Worm (Caenorhabditis elegans) whole organism, late embryonic: ENCODE measurements around the gene npr-29.

Experiments
- C08G9.2 ChIP-seq: sonication (generic microtip); optimal IDR thresholded peaks from 2 replicates; lab custom pipeline; 2016; ENCODE audit warnings: mild to moderate bottlenecking, missing genetic modification characterization, moderate library complexity, missing compliant biosample characterization
- C38D4.7 ChIP-seq: fragments of 200-800 bp; sonication (Bioruptor generic); optimal IDR thresholded peaks from 2 replicates; lab custom pipeline; 2018; ENCODE audit warnings: mild to moderate bottlenecking, missing genetic modification characterization, moderate library complexity, missing compliant biosample characterization
- F13H6.1 ChIP-seq: sonication (generic microtip); optimal IDR thresholded peaks from 2 replicates; lab custom pipeline; 2016; ENCODE audit warnings: missing genetic modification characterization, missing compliant biosample characterization
- K02D7.2 ChIP-seq: sonication (generic microtip); optimal IDR thresholded peaks from 2 replicates; lab custom pipeline; 2017; ENCODE audit warnings: mild to moderate bottlenecking, missing genetic modification characterization, missing compliant biosample characterization
- T23F11.4 ChIP-seq: fragments of 200-800 bp; sonication (Bioruptor generic); optimal IDR thresholded peaks from 2 replicates; lab custom pipeline; 2018; ENCODE audit warnings: mild to moderate bottlenecking, missing genetic modification characterization, missing compliant biosample characterization
- Y22D7AL.16 ChIP-seq: sonication (generic microtip); optimal IDR thresholded peaks from 2 replicates; lab custom pipeline; 2016; ENCODE audit warnings: missing genetic modification characterization, missing compliant biosample characterization
- ama-1 ChIP-seq: fragments of 150-350 bp; optimal IDR thresholded peaks from 2 replicates; lab custom pipeline; 2014
- ceh-14 ChIP-seq: sonication (generic microtip); optimal IDR thresholded peaks from 2 replicates; lab custom pipeline; 2016; ENCODE audit warnings: missing genotype, missing genetic modification characterization, missing compliant biosample characterization
- ceh-18 ChIP-seq: sonication (generic microtip); optimal IDR thresholded peaks from 2 replicates; lab custom pipeline; 2016; ENCODE audit warnings: missing genetic modification characterization, missing compliant biosample characterization
- ceh-2 ChIP-seq: sonication (generic microtip); optimal IDR thresholded peaks from 2 replicates; lab custom pipeline; 2016; ENCODE audit warnings: missing genotype, missing genetic modification characterization, missing compliant biosample characterization
- ceh-22 ChIP-seq: sonication (generic microtip); optimal IDR thresholded peaks from 2 replicates; lab custom pipeline; 2017; ENCODE audit warnings: missing biosample characterization, missing genetic modification characterization
- ceh-24 ChIP-seq: sonication (generic microtip); optimal IDR thresholded peaks from 2 replicates; lab custom pipeline; 2016; ENCODE audit warnings: mild to moderate bottlenecking, missing genetic modification characterization, missing compliant biosample characterization
- ceh-30 ChIP-seq: fragments of 150-350 bp; optimal IDR thresholded peaks from 2 replicates; lab custom pipeline; 2014; ENCODE audit warnings: missing biosample characterization, missing genetic modification characterization
- ceh-31 ChIP-seq: sonication (generic microtip); optimal IDR thresholded peaks from 2 replicates; lab custom pipeline; 2016; ENCODE audit warnings: missing genetic modification characterization, missing compliant biosample characterization
- ceh-45 ChIP-seq: fragments of 200-800 bp; sonication (Bioruptor generic); IDR thresholded peaks from 2 replicates; pipeline ENCODE4 v1.3.6; 2022; ENCODE audit warnings: missing genetic modification reagents, missing genetic modification characterization, missing compliant biosample characterization
- ceh-48 ChIP-seq: sonication (generic microtip); optimal IDR thresholded peaks from 2 replicates; lab custom pipeline; 2016; ENCODE audit warnings: missing genetic modification characterization, inconsistent platforms, missing compliant biosample characterization
- ceh-6 ChIP-seq: fragments of 200-800 bp; sonication (Bioruptor generic); optimal IDR thresholded peaks from 2 replicates; lab custom pipeline; 2018; ENCODE audit warnings: mild to moderate bottlenecking, missing genetic modification characterization, missing compliant biosample characterization
- ceh-9 ChIP-seq: sonication (generic microtip); optimal IDR thresholded peaks from 2 replicates; lab custom pipeline; 2016; ENCODE audit warnings: mild to moderate bottlenecking, missing genetic modification characterization, inconsistent platforms, missing compliant biosample characterization
- che-1 ChIP-seq: sonication (generic microtip); optimal IDR thresholded peaks from 2 replicates; lab custom pipeline; 2016; ENCODE audit warnings: mild to moderate bottlenecking, missing genetic modification characterization, missing compliant biosample characterization
- dmd-4 ChIP-seq: sonication (generic microtip); optimal IDR thresholded peaks from 2 replicates; lab custom pipeline; 2016; ENCODE audit warnings: borderline replicate concordance, missing genetic modification characterization, missing compliant biosample characterization
- dve-1 ChIP-seq: sonication (generic microtip); optimal IDR thresholded peaks from 2 replicates; lab custom pipeline; 2017; ENCODE audit warnings: antibody characterized with exemption, mild to moderate bottlenecking, missing genetic modification characterization, missing compliant biosample characterization
- elt-2 ChIP-seq: sonication (generic microtip); optimal IDR thresholded peaks from 2 replicates; lab custom pipeline; 2016; ENCODE audit warnings: missing genetic modification reagents, missing genetic modification characterization, missing compliant biosample characterization
- elt-4 ChIP-seq: sonication (generic microtip); optimal IDR thresholded peaks from 2 replicates; lab custom pipeline; 2016; ENCODE audit warnings: missing genetic modification characterization, missing compliant biosample characterization
- fax-1 ChIP-seq: sonication (generic microtip); optimal IDR thresholded peaks from 2 replicates; lab custom pipeline; 2016; ENCODE audit warnings: missing genotype, missing genetic modification characterization, missing compliant biosample characterization
- fkh-6 ChIP-seq: sonication (generic microtip); optimal IDR thresholded peaks from 2 replicates; lab custom pipeline; 2016; ENCODE audit warnings: missing genetic modification characterization, missing compliant biosample characterization
- gmeb-2 ChIP-seq: sonication (generic microtip); optimal IDR thresholded peaks from 2 replicates; lab custom pipeline; 2016; ENCODE audit warnings: missing genetic modification characterization, inconsistent platforms, missing compliant biosample characterization
- hlh-13 ChIP-seq: fragments of 200-800 bp; sonication (Bioruptor generic); optimal IDR thresholded peaks from 2 replicates; lab custom pipeline; 2018; ENCODE audit warnings: mild to moderate bottlenecking, missing genetic modification characterization, missing compliant biosample characterization
- hlh-15 ChIP-seq: sonication (generic microtip); optimal IDR thresholded peaks from 2 replicates; lab custom pipeline; 2016; ENCODE audit warnings: missing genetic modification characterization, missing compliant biosample characterization
- hlh-6 ChIP-seq: sonication (generic microtip); optimal IDR thresholded peaks from 2 replicates; lab custom pipeline; 2016; ENCODE audit warnings: missing genotype, missing genetic modification characterization, missing compliant biosample characterization
- hlh-8 ChIP-seq: sonication (generic microtip); optimal IDR thresholded peaks from 2 replicates; lab custom pipeline; 2016; ENCODE audit warnings: missing genotype, missing genetic modification characterization, missing compliant biosample characterization
- lim-6 ChIP-seq: sonication (generic microtip); optimal IDR thresholded peaks from 2 replicates; lab custom pipeline; 2016; ENCODE audit warnings: missing genetic modification characterization, missing compliant biosample characterization
- madf-2 ChIP-seq: sonication (generic microtip); optimal IDR thresholded peaks from 2 replicates; lab custom pipeline; 2017; ENCODE audit warnings: missing genetic modification characterization, missing compliant biosample characterization
- nfya-1 ChIP-seq: sonication (generic microtip); optimal IDR thresholded peaks from 2 replicates; lab custom pipeline; 2017; ENCODE audit warnings: missing genetic modification characterization, mild to moderate bottlenecking, missing compliant biosample characterization, antibody characterized with exemption, moderate library complexity
- nhr-232 ChIP-seq: sonication (generic microtip); optimal IDR thresholded peaks from 2 replicates; lab custom pipeline; 2016; ENCODE audit warnings: missing genetic modification characterization, missing compliant biosample characterization
- npax-4 ChIP-seq: sonication (generic microtip); optimal IDR thresholded peaks from 2 replicates; lab custom pipeline; 2016; ENCODE audit warnings: missing genetic modification characterization, missing compliant biosample characterization
- odd-2 ChIP-seq: sonication (generic microtip); optimal IDR thresholded peaks from 2 replicates; lab custom pipeline; 2017; ENCODE audit warnings: antibody characterized with exemption, mild to moderate bottlenecking, missing genetic modification characterization, missing compliant biosample characterization
- pag-3 ChIP-seq: sonication (generic microtip); optimal IDR thresholded peaks from 2 replicates; lab custom pipeline; 2016; ENCODE audit warnings: missing compliant biosample characterization, missing genetic modification characterization, borderline replicate concordance
- pat-9 ChIP-seq: fragments of 200-800 bp; sonication (Bioruptor generic); optimal IDR thresholded peaks from 2 replicates; lab custom pipeline; 2018; ENCODE audit warnings: mild to moderate bottlenecking, missing genetic modification characterization, moderate library complexity, missing compliant biosample characterization
- pha-2 ChIP-seq: sonication (generic microtip); optimal IDR thresholded peaks from 2 replicates; lab custom pipeline; 2017; ENCODE audit warnings: mild to moderate bottlenecking, missing genetic modification characterization, missing compliant biosample characterization
- pqm-1 ChIP-seq: sonication (generic microtip); optimal IDR thresholded peaks from 2 replicates; lab custom pipeline; 2016; ENCODE audit warnings: missing genetic modification characterization, missing compliant biosample characterization
- pros-1 ChIP-seq: fragments of 150-350 bp; optimal IDR thresholded peaks from 2 replicates; lab custom pipeline; 2014; ENCODE audit warnings: missing biosample characterization, missing genetic modification reagents, missing genetic modification characterization
- rnt-1 ChIP-seq: sonication (generic microtip); optimal IDR thresholded peaks from 2 replicates; lab custom pipeline; 2016; ENCODE audit warnings: missing genetic modification characterization, missing compliant biosample characterization
- sdc-2 ChIP-seq: sonication (generic microtip); optimal IDR thresholded peaks from 2 replicates; lab custom pipeline; 2016; ENCODE audit warnings: missing genotype, missing genetic modification characterization, missing compliant biosample characterization
- sox-2 ChIP-seq: fragments of 200-800 bp; sonication (Bioruptor generic); IDR thresholded peaks from 2 replicates; pipeline ENCODE4 v1.3.6; 2022; ENCODE audit warnings: missing genetic modification reagents, missing genetic modification characterization, missing compliant biosample characterization
- sox-4 ChIP-seq: sonication (generic microtip); optimal IDR thresholded peaks from 2 replicates; lab custom pipeline; 2017; ENCODE audit warnings: mild to moderate bottlenecking, missing genetic modification characterization, inconsistent platforms, missing compliant biosample characterization
- tbx-2 ChIP-seq: sonication (generic microtip); optimal IDR thresholded peaks from 2 replicates; lab custom pipeline; 2016; ENCODE audit warnings: missing genetic modification characterization, missing compliant biosample characterization
- tbx-7 ChIP-seq: sonication (generic microtip); optimal IDR thresholded peaks from 2 replicates; lab custom pipeline; 2016; ENCODE audit warnings: missing genotype, missing genetic modification characterization, missing compliant biosample characterization
- ttx-3 ChIP-seq: sonication (generic microtip); optimal IDR thresholded peaks from 2 replicates; lab custom pipeline; 2016; ENCODE audit warnings: missing genetic modification reagents, missing genetic modification characterization, missing compliant biosample characterization
- unc-42 ChIP-seq: sonication (generic microtip); optimal IDR thresholded peaks from 2 replicates; lab custom pipeline; 2016; ENCODE audit warnings: missing genotype, missing genetic modification characterization, missing compliant biosample characterization
- unc-55 ChIP-seq: sonication (generic microtip); optimal IDR thresholded peaks from 2 replicates; lab custom pipeline; 2017; ENCODE audit warnings: missing biosample characterization, missing genetic modification reagents, missing genetic modification characterization
- unc-86 ChIP-seq: sonication (generic microtip); optimal IDR thresholded peaks from 2 replicates; lab custom pipeline; 2016; ENCODE audit warnings: missing genetic modification characterization, missing compliant biosample characterization
- zip-5 ChIP-seq: sonication (generic microtip); optimal IDR thresholded peaks from 2 replicates; lab custom pipeline; 2016; ENCODE audit warnings: missing genetic modification characterization, missing compliant biosample characterization
- ztf-16 ChIP-seq: sonication (generic microtip); optimal IDR thresholded peaks from 2 replicates; lab custom pipeline; 2017; ENCODE audit warnings: missing genetic modification characterization, missing compliant biosample characterization

The npr-29 gene

ce11 chrIII:9199605-9200004, 15.7 kb downstream of the npr-29 start, which contains the start of gene ZC84.6:
Gene ZC84.6, minus strand, starts transcription at chrIII:9199705.
- TF ChIP-seq ceh-22 (tag; lab: Kevin White, UChicago), result no peak
- no peak for TF ChIP-seq ceh-14 (tag; lab: Kevin White, UChicago)
- no peak for TF ChIP-seq pha-2
- TF ChIP-seq Y22D7AL.16 (tag; lab: Kevin White, UChicago), result no peak
- TF ChIP-seq C38D4.7, result no peak
- TF ChIP-seq K02D7.2 (tag; lab: Kevin White, UChicago), result no peak
- no peak for TF ChIP-seq che-1 (tag; lab: Kevin White, UChicago)
- TF ChIP-seq fkh-6 (tag; lab: Kevin White, UChicago), result no peak
- TF ChIP-seq fax-1, result no peak
- TF ChIP-seq unc-86 (tag; lab: Kevin White, UChicago), result no peak
- TF ChIP-seq ama-1 (lab: Kevin White, UChicago), result no peak
- no peak for TF ChIP-seq odd-2 (tag; lab: Kevin White, UChicago)
- TF ChIP-seq madf-2, result no peak
- TF ChIP-seq hlh-13 (GFP tag; lab: Kevin White, UChicago), result no peak
- no peak for TF ChIP-seq ceh-9

DNA sequence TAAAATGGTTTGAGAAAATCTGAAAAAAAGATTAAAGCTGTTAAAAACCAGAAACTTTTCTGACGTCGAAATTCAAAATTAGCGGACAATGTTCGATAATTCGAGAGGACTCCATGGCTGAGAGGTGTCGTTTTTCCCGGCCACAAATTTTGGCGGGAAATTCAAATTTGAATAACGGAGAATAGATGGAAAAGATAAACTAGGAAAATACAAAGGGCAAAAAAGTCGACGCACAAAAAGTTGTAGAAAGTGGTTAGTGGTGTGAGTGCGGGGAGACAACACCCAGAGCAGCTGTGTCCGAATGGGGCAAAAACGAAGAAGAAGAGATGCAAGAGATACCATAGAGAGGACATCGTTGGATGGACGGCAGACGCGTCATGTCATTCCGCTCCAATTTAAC, 24.2 kb downstream of the npr-29 start, which contains the start of gene cls-3:
cls-3 (minus strand) TSS at position 19 of the 400 bp plus-strand sequence.
- TF ChIP-seq pag-3 (tag; lab: Kevin White, UChicago) (no peak), hlh-15 (tag; lab: Kevin White, UChicago) (no peak), gmeb-2 (tag; lab: Kevin White, UChicago) (no peak), sdc-2 (no peak), sox-2 (no peak), dve-1 (tag; lab: Kevin White, UChicago) (no peak), hlh-8 (tag; lab: Kevin White, UChicago) (peak; percentile 71), tbx-7 (tag; lab: Kevin White, UChicago) (no peak), ceh-24 (tag; lab: Kevin White, UChicago) (no peak), pqm-1 (tag; lab: Kevin White, UChicago) (no peak), pat-9 (tag; lab: Kevin White, UChicago) (no peak), unc-42 (peak; percentile 69), fkh-6 (tag; lab: Kevin White, UChicago) (peak; percentile 19), elt-4 (no peak), zip-5 (tag; lab: Kevin White, UChicago) (no peak), T23F11.4 (GFP tag; lab: Kevin White, UChicago) (no peak), nhr-232 (tag; lab: Kevin White, UChicago) (no peak), unc-55 (no peak), sox-4 (tag; lab: Kevin White, UChicago) (no peak), ceh-30 (no peak), K02D7.2 (tag; lab: Kevin White, UChicago) (no peak), ceh-48 (no peak), ztf-16 (tag; lab: Kevin White, UChicago) (no peak), pha-2 (no peak), lim-6 (tag; lab: Kevin White, UChicago) (no peak), ceh-9 (no peak), tbx-2 (tag; lab: Kevin White, UChicago) (peak; percentile 41), ceh-45 (GFP tag; lab: Robert Waterston, UW) (no peak), ceh-6 (GFP tag; lab: Kevin White, UChicago) (no peak), C08G9.2 (tag; lab: Kevin White, UChicago) (peak; percentile 58), nfya-1 (no peak), ceh-2 (tag; lab: Kevin White, UChicago) (no peak), npax-4 (tag; lab: Kevin White, UChicago) (no peak), pros-1 (tag; lab: Kevin White, UChicago) (no peak), rnt-1 (tag; lab: Kevin White, UChicago) (peak; percentile 27), elt-2 (tag; lab: Kevin White, UChicago) (no peak), che-1 (tag; lab: Kevin White, UChicago) (peak; percentile 9), ceh-18 (tag; lab: Kevin White, UChicago) (no peak), hlh-6 (no peak), ttx-3 (tag; lab: Kevin White, UChicago) (no peak), ama-1 (lab: Kevin White, UChicago) (no peak), F13H6.1 (tag; lab: Kevin White, UChicago) (no peak), ceh-31 (tag; lab: Kevin White, UChicago) (peak; percentile 62), dmd-4 (tag; lab: Kevin White, UChicago) (no peak)
